Worm (Caenorhabditis elegans): ENCODE results near the gene F48B9.1.

F48B9.1 gene

DNA sequence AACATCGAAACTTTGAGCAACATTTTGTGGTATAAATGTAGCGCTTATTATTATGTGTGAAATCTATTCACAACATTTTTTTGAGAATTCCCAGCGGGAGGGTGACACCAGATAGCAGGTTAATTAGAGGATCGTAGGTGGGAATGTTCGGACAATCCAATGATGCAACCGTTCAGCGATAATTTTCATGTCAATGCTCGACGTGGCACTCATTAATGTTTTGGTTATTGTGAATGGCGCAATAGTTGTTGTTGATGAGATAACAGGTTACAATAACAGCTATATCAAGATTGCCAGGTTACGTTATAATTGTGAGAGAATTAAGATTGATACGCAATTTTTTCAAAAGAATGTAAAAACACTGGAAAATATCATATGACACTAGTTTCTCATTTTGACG lies 50.7 kb downstream of the F48B9.1 start:
- TF ChIP-seq pat-9 (tag; optimal IDR thresholded peaks at IDR 0.05) (no peak), K09A11.1 (tag; optimal IDR thresholded peaks at IDR 0.05; ENCODE audit: insufficient read depth) (no peak), lim-6 (tag; optimal IDR thresholded peaks at IDR 0.05) (no peak), nhr-232 (tag; optimal IDR thresholded peaks at IDR 0.05) (no peak), elt-2 (tag; optimal IDR thresholded peaks at IDR 0.05) (peak; percentile 44), pros-1 (tag; optimal IDR thresholded peaks at IDR 0.05) (no peak)

- TF ChIP-seq elt-2 (tag; optimal IDR thresholded peaks at IDR 0.05) (peak; percentile 27), tbx-2 (tag; optimal IDR thresholded peaks at IDR 0.05) (peak; percentile 4), unc-55 (GFP tag; optimal IDR thresholded peaks at IDR 0.05) (peak; percentile 18), nfya-1 (tag; optimal IDR thresholded peaks at IDR 0.05) (peak; percentile 19), odd-2 (tag; optimal IDR thresholded peaks at IDR 0.05) (no peak)
Observed at ce11 chrX:2233929-2234328, 53.2 kb downstream of the F48B9.1 start, which contains the start of gene T14F9.2. TSS of gene T14F9.2 (plus strand) at chrX:2234324.

All from whole organism, late embryonic.